Worm (Caenorhabditis elegans): Measurements from ENCODE around the gene ppt-1.

DNA sequence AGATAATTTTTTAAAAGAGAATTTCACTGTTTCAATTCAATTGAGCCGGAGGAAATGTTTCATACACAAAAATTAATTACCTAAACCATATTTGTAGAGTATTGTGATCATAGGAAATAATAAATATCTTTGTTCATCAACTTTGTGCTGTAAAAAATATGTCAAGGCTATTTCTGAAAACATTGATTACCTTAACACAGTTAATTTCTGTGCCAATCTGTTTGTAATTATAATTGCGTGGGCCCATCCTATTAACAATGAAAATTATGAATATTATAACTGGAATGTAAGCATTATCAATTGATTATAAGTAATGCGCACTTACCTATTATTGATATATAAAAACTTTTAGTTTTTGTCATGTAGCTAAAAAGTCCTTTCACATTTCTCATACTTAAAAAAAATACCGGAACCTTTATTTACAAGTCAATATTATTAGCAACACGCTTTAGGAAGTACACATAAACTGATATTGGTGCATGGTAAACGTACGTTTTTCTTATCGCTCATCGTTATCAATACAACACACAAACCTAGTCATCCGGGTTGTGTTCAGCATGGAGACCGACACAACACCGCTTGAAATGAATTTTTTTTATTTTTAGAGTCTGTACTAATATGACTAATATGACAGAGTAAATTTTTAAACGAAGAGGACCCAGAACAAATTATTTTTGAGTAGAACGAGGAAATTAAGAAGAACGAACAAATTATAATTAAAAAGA, 50.6 kb downstream of the ppt-1 start, which contains the start of gene fut-2:
- TF ChIP-seq ceh-82 (tag; optimal IDR thresholded peaks at IDR 0.05) (no peak), lin-13 (GFP tag; optimal IDR thresholded peaks at IDR 0.05) (no peak), ztf-11 (tag; optimal IDR thresholded peaks at IDR 0.05) (no peak), skn-1 (tag; optimal IDR thresholded peaks at IDR 0.05) (no peak), snpc-4 (tag; optimal IDR thresholded peaks at IDR 0.05) (no peak), lsy-2 (tag; optimal IDR thresholded peaks at IDR 0.05) (no peak), egl-27 (tag; optimal IDR thresholded peaks at IDR 0.05) (no peak), ama-1 (optimal IDR thresholded peaks at IDR 0.05) (no peak), blmp-1 (tag; optimal IDR thresholded peaks at IDR 0.05; ENCODE audit: insufficient read depth) (no peak)

All from whole organism, L2 larva.